Worm (Caenorhabditis elegans): ENCODE data around the gene wee-1.1.
A peak's percentile ranks its signal among the peaks of the same experiment; 100 is the strongest.

The wee-1.1 gene

ce11 chrII:9583461-9583860 lies at the start of gene wee-1.1:
Gene wee-1.1 (minus strand): TSS chrII:9583561.
- TF ChIP-seq somi-1 (GFP tag; optimal IDR thresholded peaks at IDR 0.05) (no peak), F57C9.4 (tag; optimal IDR thresholded peaks at IDR 0.05) (no peak), gei-17 (GFP tag; optimal IDR thresholded peaks at IDR 0.05) (no peak), mcd-1 (GFP tag; IDR thresholded peaks at IDR 0.05) (no peak), cebp-1 (GFP tag; IDR thresholded peaks at IDR 0.05) (no peak), cebp-1 (tag; optimal IDR thresholded peaks at IDR 0.05) (no peak), B0336.3 (GFP tag; IDR thresholded peaks at IDR 0.05) (no peak), attf-3 (GFP tag; conservative IDR thresholded peaks at IDR 0.05) (no peak), Y53G8AR.9 (GFP tag; conservative IDR thresholded peaks at IDR 0.05) (no peak), madf-3 (GFP tag; IDR thresholded peaks at IDR 0.05) (no peak), rcor-1 (GFP tag; IDR thresholded peaks at IDR 0.05) (no peak), zim-3 (tag; optimal IDR thresholded peaks at IDR 0.05) (no peak), nhr-90 (tag; optimal IDR thresholded peaks at IDR 0.05) (no peak), F37B4.10 (GFP tag; IDR thresholded peaks at IDR 0.05) (no peak), lir-1 (GFP tag; conservative IDR thresholded peaks at IDR 0.05) (no peak), ztf-6 (GFP tag; IDR thresholded peaks at IDR 0.05) (no peak)

ce11 chrII:9625930-9626329 lies 42.6 kb upstream of the wee-1.1 start:
- TF ChIP-seq snpc-1.1 (tag; optimal IDR thresholded peaks at IDR 0.05; ENCODE audit: insufficient read depth) (no peak), efl-1 (GFP tag; optimal IDR thresholded peaks at IDR 0.05) (no peak), F57C9.4 (tag; optimal IDR thresholded peaks at IDR 0.05) (no peak), F55B11.4 (tag; optimal IDR thresholded peaks at IDR 0.05; ENCODE audit: borderline replicate concordance, insufficient read depth) (no peak), athp-1 (tag; optimal IDR thresholded peaks at IDR 0.05) (no peak), ceh-40 (GFP tag; IDR thresholded peaks at IDR 0.05) (no peak), hmg-20 (GFP tag; IDR thresholded peaks at IDR 0.05) (no peak), ztf-28 (GFP tag; IDR thresholded peaks at IDR 0.05) (no peak), lir-1 (GFP tag; conservative IDR thresholded peaks at IDR 0.05) (no peak), B0019.2 (GFP tag; conservative IDR thresholded peaks at IDR 0.05) (no peak), ztf-18 (tag; optimal IDR thresholded peaks at IDR 0.05) (no peak), lag-1 (GFP tag; IDR thresholded peaks at IDR 0.05) (no peak), hlh-26 (GFP tag; conservative IDR thresholded peaks at IDR 0.05) (no peak), attf-5 (GFP tag; optimal IDR thresholded peaks at IDR 0.05) (no peak), nhr-120 (GFP tag; IDR thresholded peaks at IDR 0.05) (no peak), lsy-27 (tag; optimal IDR thresholded peaks at IDR 0.05; ENCODE audit: borderline replicate concordance, insufficient read depth) (no peak), K11D2.4 (GFP tag; IDR thresholded peaks at IDR 0.05) (no peak), zim-3 (tag; optimal IDR thresholded peaks at IDR 0.05) (no peak)

- TF ChIP-seq mel-28 (tag; optimal IDR thresholded peaks at IDR 0.05; ENCODE audit: borderline replicate concordance), result no peak
- TF ChIP-seq rec-8 (tag; optimal IDR thresholded peaks at IDR 0.05), result no peak
- TF ChIP-seq unc-130 (GFP tag; optimal IDR thresholded peaks at IDR 0.05), result no peak
- TF ChIP-seq gei-17 (GFP tag; optimal IDR thresholded peaks at IDR 0.05), result no peak
- TF ChIP-seq B0336.3 (GFP tag; IDR thresholded peaks at IDR 0.05), result no peak
- TF ChIP-seq F22D6.2 (tag; optimal IDR thresholded peaks at IDR 0.05), result no peak
- no peak for TF ChIP-seq attf-3 (GFP tag; conservative IDR thresholded peaks at IDR 0.05)
- no peak for TF ChIP-seq ceh-91 (GFP tag; IDR thresholded peaks at IDR 0.05)
- TF ChIP-seq pha-4 (tag; optimal IDR thresholded peaks at IDR 0.05), result no peak
- peak; percentile 57 for TF ChIP-seq snpc-1.3 (tag; optimal IDR thresholded peaks at IDR 0.05; ENCODE audit: insufficient read depth)
- TF ChIP-seq ztf-28 (GFP tag; IDR thresholded peaks at IDR 0.05), result no peak
- TF ChIP-seq ceh-79 (tag; optimal IDR thresholded peaks at IDR 0.05), result no peak
- 0 out of 2 replicates have a peak, but pooled peaks have one; percentile 12 for TF ChIP-seq madf-8 (GFP tag; conservative IDR thresholded peaks at IDR 0.05)
- TF ChIP-seq ceh-40 (GFP tag; IDR thresholded peaks at IDR 0.05), result no peak
- TF ChIP-seq B0019.2 (GFP tag; conservative IDR thresholded peaks at IDR 0.05), result no peak
- no peak for TF ChIP-seq sea-2 (GFP tag; IDR thresholded peaks at IDR 0.05)
- TF ChIP-seq lin-35 (GFP tag; optimal IDR thresholded peaks at IDR 0.05), result no peak
- TF ChIP-seq ztf-26 (tag; optimal IDR thresholded peaks at IDR 0.05), result no peak
- TF ChIP-seq chd-7 (tag; optimal IDR thresholded peaks at IDR 0.05), result no peak
- TF ChIP-seq hlh-26 (GFP tag; conservative IDR thresholded peaks at IDR 0.05), result no peak
- no peak for TF ChIP-seq F37B4.10 (GFP tag; IDR thresholded peaks at IDR 0.05)
- TF ChIP-seq F55B11.4 (tag; optimal IDR thresholded peaks at IDR 0.05; ENCODE audit: borderline replicate concordance, insufficient read depth), result no peak
These were observed 40.8 kb upstream of the wee-1.1 start, which contains the start of the genes dnj-20 and ZK1307.8 for ce11 chrII:9624110-9624695. Gene dnj-20 (minus strand): TSS chrII:9624176. Gene ZK1307.8 (plus strand): TSS chrII:9624613.
